Worm (Caenorhabditis elegans) whole organism, L4/young adult: ENCODE measurements around the gene F10E9.7.

Experiments
- W03F9.2 ChIP-seq: fragments of 150-350 bp; optimal IDR thresholded peaks from 2 replicates; lab custom pipeline; 2014; ENCODE audit warnings: missing biosample characterization, missing genetic modification characterization
- dao-5 ChIP-seq: sonication (generic microtip); optimal IDR thresholded peaks from 2 replicates; lab custom pipeline; 2016; ENCODE audit warnings: missing genotype, missing genetic modification characterization, moderate library complexity, missing compliant biosample characterization

DNA sequence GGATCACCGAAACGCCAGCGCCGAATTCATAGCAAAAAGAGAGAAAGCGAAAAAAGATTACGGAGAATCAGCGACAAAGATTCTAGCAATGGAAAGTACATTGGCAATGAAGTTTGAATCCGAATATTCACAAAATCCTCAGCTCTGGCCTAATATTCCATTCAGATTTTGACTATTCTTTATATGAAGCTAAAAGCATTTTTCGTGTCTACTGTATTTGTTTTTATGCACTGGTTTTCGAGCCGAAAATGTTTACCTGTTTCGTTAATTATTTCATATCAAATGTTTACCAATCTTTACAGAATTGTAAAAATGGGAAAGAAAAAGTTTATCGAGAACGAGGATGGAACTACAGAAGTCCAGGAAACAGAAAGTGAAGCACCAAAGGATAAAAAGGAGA, 997 bp upstream of the F10E9.7 start, which contains the start of gene F10E9.4:
- TF ChIP-seq W03F9.2 (tag; lab: Kevin White, UChicago) (no peak), dao-5 (tag; lab: Kevin White, UChicago) (no peak)
